Worm (Caenorhabditis elegans): ENCODE measurements around the gene B0250.18.

DNA sequence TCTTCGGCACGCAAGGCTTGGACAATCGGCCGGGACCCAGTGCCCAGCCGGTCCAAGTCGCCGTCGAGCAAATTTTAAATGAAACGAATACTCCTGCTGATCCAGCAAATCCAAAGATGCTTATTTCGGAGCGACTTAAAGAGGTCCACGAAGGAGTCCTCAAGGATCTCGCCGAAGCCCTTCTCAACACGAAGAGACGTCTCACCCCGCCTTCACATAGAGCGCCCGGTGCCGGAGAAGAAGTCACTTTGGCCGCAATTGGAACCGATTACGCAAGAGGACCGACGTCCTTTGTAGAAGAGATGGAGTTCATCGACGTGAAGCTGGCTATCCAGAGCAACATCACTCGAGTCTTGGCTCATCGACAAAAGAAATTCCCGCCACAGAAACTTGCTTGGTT lies 48.7 kb upstream of the B0250.18 start:
- TF ChIP-seq unc-62 (GFP tag; optimal IDR thresholded peaks at IDR 0.05) (no peak), snpc-4 (tag; optimal IDR thresholded peaks at IDR 0.05) (no peak)

All from whole organism, mixed stage, embryonic.